Fruit fly (Drosophila melanogaster): ENCODE data around the gene CG11248.

Gene CG11248

DNA sequence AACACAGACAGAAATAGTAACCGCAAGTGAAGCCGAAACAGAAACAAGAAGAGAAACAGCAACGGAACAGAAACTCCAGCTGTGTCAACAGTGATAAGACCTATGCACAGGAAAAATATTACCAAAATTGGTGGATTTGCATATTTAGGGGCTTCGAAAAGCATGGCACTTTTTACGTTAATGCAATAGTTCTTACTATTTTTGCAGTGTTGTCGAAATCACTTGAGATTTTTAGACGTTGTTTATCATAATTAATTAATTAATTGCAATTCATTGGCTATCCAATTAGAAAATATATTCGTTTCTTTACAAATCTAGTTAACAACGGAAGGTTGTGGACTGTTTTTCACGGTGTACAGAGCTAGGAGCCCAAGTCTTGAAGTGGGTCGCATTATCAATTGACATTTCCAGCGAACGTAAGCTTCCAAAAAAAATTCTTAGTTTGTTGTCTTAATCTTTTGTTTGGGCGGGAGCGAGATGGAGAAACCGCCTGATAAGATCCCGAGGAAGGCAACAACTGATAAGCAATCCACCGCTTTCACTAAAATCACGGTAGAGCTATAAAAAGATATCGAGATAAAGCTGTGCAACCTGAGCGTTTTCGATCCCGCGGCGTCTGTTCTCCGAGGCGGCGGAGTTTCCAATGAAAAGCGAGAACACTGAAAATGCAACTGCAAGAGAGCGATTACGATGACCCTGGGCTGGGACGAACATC lies 47.3 kb downstream of the CG11248 start (continued):
- no peak for TF ChIP-seq CG12219 (GFP tag; optimal IDR thresholded peaks at IDR 0.05)
- no peak for TF ChIP-seq CG18619 (GFP tag; optimal IDR thresholded peaks at IDR 0.05)
- TF ChIP-seq CG15011 (GFP tag; optimal IDR thresholded peaks at IDR 0.05): no peak
- peak; percentile 16 for TF ChIP-seq CG30403 (GFP tag; optimal IDR thresholded peaks at IDR 0.05)
- no peak for TF ChIP-seq CG7928 (GFP tag; optimal IDR thresholded peaks at IDR 0.05)
- no peak for TF ChIP-seq hb (GFP tag; IDR thresholded peaks at IDR 0.05; ENCODE audit: partially characterized antibody)
- TF ChIP-seq CG8089 (GFP tag; optimal IDR thresholded peaks at IDR 0.05): no peak
- TF ChIP-seq D19A (tag; optimal IDR thresholded peaks at IDR 0.05): peak; percentile 15
- TF ChIP-seq stc (GFP tag; IDR thresholded peaks at IDR 0.05): no peak
- TF ChIP-seq CG13894 (tag; optimal IDR thresholded peaks at IDR 0.05): no peak
- peak; percentile 33 for TF ChIP-seq Ssrp (tag; optimal IDR thresholded peaks at IDR 0.05)
- TF ChIP-seq chif (GFP tag; optimal IDR thresholded peaks at IDR 0.05): no peak
- TF ChIP-seq Med (GFP tag): peak; percentile 52
- peak; percentile 40; the same call in 2 of the 3 replicates for TF ChIP-seq row (GFP tag; IDR thresholded peaks at IDR 0.05)
- TF ChIP-seq twi (tag; optimal IDR thresholded peaks at IDR 0.05): peak; percentile 63
- no peak for TF ChIP-seq Fer3 (tag; optimal IDR thresholded peaks at IDR 0.05)
- TF ChIP-seq gem (tag; optimal IDR thresholded peaks at IDR 0.05): peak; percentile 66
- no peak for TF ChIP-seq gsb (GFP tag; IDR thresholded peaks at IDR 0.05)
- TF ChIP-seq Vsx1 (GFP tag; optimal IDR thresholded peaks at IDR 0.05): no peak
- peak; percentile 27 for TF ChIP-seq Blimp-1 (GFP tag; optimal IDR thresholded peaks at IDR 0.05)
- TF ChIP-seq tin (GFP tag; optimal IDR thresholded peaks at IDR 0.05): peak; percentile 22
- peak; percentile 27 for TF ChIP-seq CG10267 (tag; optimal IDR thresholded peaks at IDR 0.05)
- no peak for TF ChIP-seq CG12391 (tag; optimal IDR thresholded peaks at IDR 0.05)
- TF ChIP-seq CG31388 (GFP tag; optimal IDR thresholded peaks at IDR 0.05): no peak
- no peak for TF ChIP-seq CG17359 (tag; optimal IDR thresholded peaks at IDR 0.05)
- peak; percentile 9 for TF ChIP-seq az2 (GFP tag; optimal IDR thresholded peaks at IDR 0.05)
- TF ChIP-seq sens (GFP tag): peak; percentile 84
- peak; percentile 49 for TF ChIP-seq nmo (GFP tag; optimal IDR thresholded peaks at IDR 0.05)
- TF ChIP-seq CG4820 (GFP tag; optimal IDR thresholded peaks at IDR 0.05): peak; percentile 9
- TF ChIP-seq CG10959 (GFP tag; IDR thresholded peaks at IDR 0.05): peak; percentile 38; the same call in 1 of the 2 replicates
- peak; percentile 83 for TF ChIP-seq grn (GFP tag; optimal IDR thresholded peaks at IDR 0.05)
- no peak for TF ChIP-seq org-1 (GFP tag; optimal IDR thresholded peaks at IDR 0.05)

DNA sequence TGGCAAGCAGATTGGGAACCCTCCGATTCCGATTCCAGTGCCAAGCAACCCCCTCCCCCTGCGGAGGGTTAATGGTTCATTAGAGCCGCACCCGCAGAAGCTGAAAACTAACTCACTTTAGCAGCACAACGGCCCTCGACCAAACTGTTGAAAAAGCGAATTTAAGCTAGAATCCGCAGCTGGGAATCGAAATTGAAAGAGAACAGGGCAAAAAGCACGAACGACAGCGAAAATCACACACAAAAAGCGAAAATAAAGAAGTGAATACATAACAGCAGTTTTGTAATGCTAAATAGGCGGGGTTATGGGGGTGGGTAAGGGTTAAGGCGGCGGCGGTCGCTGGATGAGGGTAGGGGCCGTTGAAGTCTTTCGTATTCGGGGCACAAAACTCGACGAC lies 47.9 kb downstream of the CG11248 start:
- TF ChIP-seq Kr (GFP tag; optimal IDR thresholded peaks at IDR 0.05) (peak; percentile 11), Pdp1 (GFP tag; optimal IDR thresholded peaks at IDR 0.05) (peak in 1 of 2 experiments; percentile 9), pfk (GFP tag; optimal IDR thresholded peaks at IDR 0.05) (no peak), gt (GFP tag; IDR thresholded peaks at IDR 0.05) (no peak), sim (GFP tag; IDR thresholded peaks at IDR 0.05) (no peak), gcm (GFP tag; optimal IDR thresholded peaks at IDR 0.05) (peak; percentile 71), pros (GFP tag; optimal IDR thresholded peaks at IDR 0.05) (peak; percentile 26), sqz (GFP tag; optimal IDR thresholded peaks at IDR 0.05) (no peak), chm (GFP tag; IDR thresholded peaks at IDR 0.05) (0 out of 2 replicates have a peak, but pooled peaks have one; percentile 22), twi (tag; optimal IDR thresholded peaks at IDR 0.05) (peak; percentile 89), CG34376 (GFP tag; optimal IDR thresholded peaks at IDR 0.05) (no peak), CG11247 (GFP tag; IDR thresholded peaks at IDR 0.05) (peak; percentile 61; the same call in 1 of the 2 replicates), crol (GFP tag; IDR thresholded peaks at IDR 0.05) (peak; percentile 25; the same call in 1 of the 2 replicates), CG31388 (GFP tag; optimal IDR thresholded peaks at IDR 0.05) (no peak)
